Fruit fly (Drosophila melanogaster): Measurements from ENCODE around the gene RpL30.

RpL30 gene

dm6 chr2L:19053860-19054515 is 44.9 kb upstream of the RpL30 start, which contains the start of gene CG10492 (continued):
- no peak for TF ChIP-seq jumu (GFP tag; optimal IDR thresholded peaks at IDR 0.05)
- no peak; the same call in 2 of the 3 replicates for TF ChIP-seq CG34224 (GFP tag; IDR thresholded peaks at IDR 0.05; ENCODE audit: partially characterized antibody)
- no peak for TF ChIP-seq HHEX (GFP tag; optimal IDR thresholded peaks at IDR 0.05)
- peak; percentile 10 for TF ChIP-seq Deaf1 (tag; optimal IDR thresholded peaks at IDR 0.05)
- TF ChIP-seq Bgb (GFP tag; IDR thresholded peaks at IDR 0.05; ENCODE audit: partially characterized antibody), result peak; percentile 31; the same call in 1 of the 2 replicates
- no peak for TF ChIP-seq kah (GFP tag; optimal IDR thresholded peaks at IDR 0.05)
- TF ChIP-seq mirr (GFP tag; optimal IDR thresholded peaks at IDR 0.05), result no peak
- TF ChIP-seq sug (tag; optimal IDR thresholded peaks at IDR 0.05), result peak; percentile 49
- TF ChIP-seq CG13775 (GFP tag; optimal IDR thresholded peaks at IDR 0.05), result no peak
- peak; percentile 24 for TF ChIP-seq Fer1 (GFP tag; optimal IDR thresholded peaks at IDR 0.05)
- no peak for TF ChIP-seq CG4730 (GFP tag; IDR thresholded peaks at IDR 0.05)
- TF ChIP-seq z (GFP tag; IDR thresholded peaks at IDR 0.05), result 0 out of 3 replicates have a peak, but pooled peaks have one; percentile 14
- peak; percentile 37 for TF ChIP-seq CTCF (GFP tag; optimal IDR thresholded peaks at IDR 0.05)
- TF ChIP-seq CG30403 (GFP tag; optimal IDR thresholded peaks at IDR 0.05), result no peak
- TF ChIP-seq ro (GFP tag; IDR thresholded peaks at IDR 0.05), result no peak
- TF ChIP-seq Lpt (GFP tag; optimal IDR thresholded peaks at IDR 0.05), result no peak
- no peak for TF ChIP-seq gro (GFP tag; optimal IDR thresholded peaks at IDR 0.05)
- no peak for TF ChIP-seq CG17802 (tag; optimal IDR thresholded peaks at IDR 0.05)
- TF ChIP-seq phol (tag; optimal IDR thresholded peaks at IDR 0.05), result peak; percentile 62
- TF ChIP-seq trem (tag; optimal IDR thresholded peaks at IDR 0.05), result peak; percentile 90
- TF ChIP-seq Sry-δ (GFP tag; optimal IDR thresholded peaks at IDR 0.05), result peak; percentile 52
- no peak for TF ChIP-seq wek (GFP tag; optimal IDR thresholded peaks at IDR 0.05)
- peak; percentile 49 for TF ChIP-seq CG30020 (tag; optimal IDR thresholded peaks at IDR 0.05)
- no peak for TF ChIP-seq CG8478 (optimal IDR thresholded peaks at IDR 0.05)
- no peak for TF ChIP-seq CG17912 (GFP tag; optimal IDR thresholded peaks at IDR 0.05)
- TF ChIP-seq CG2129 (GFP tag; IDR thresholded peaks at IDR 0.05; ENCODE audit: partially characterized antibody), result no peak
- no peak for TF ChIP-seq CG3163 (GFP tag; optimal IDR thresholded peaks at IDR 0.05)
- no peak for TF ChIP-seq onecut (GFP tag; IDR thresholded peaks at IDR 0.05)
- peak; percentile 34; the same call in 2 of the 3 replicates for TF ChIP-seq row (GFP tag; IDR thresholded peaks at IDR 0.05)
- TF ChIP-seq scrt (GFP tag; optimal IDR thresholded peaks at IDR 0.05), result no peak
- TF ChIP-seq CG9797 (GFP tag; optimal IDR thresholded peaks at IDR 0.05), result peak; percentile 92
- no peak for TF ChIP-seq CG8924 (tag; optimal IDR thresholded peaks at IDR 0.05)
- no peak for TF ChIP-seq ap (GFP tag; IDR thresholded peaks at IDR 0.05)
- peak; percentile 65 for TF ChIP-seq Ets97D (GFP tag; optimal IDR thresholded peaks at IDR 0.05)
- TF ChIP-seq CG6654 (GFP tag; optimal IDR thresholded peaks at IDR 0.05), result no peak
- peak; percentile 49; the same call in 1 of the 3 replicates for TF ChIP-seq ci (GFP tag; IDR thresholded peaks at IDR 0.05)
- peak; percentile 7 for TF ChIP-seq CG12391 (tag; optimal IDR thresholded peaks at IDR 0.05)
- peak; percentile 23 for TF ChIP-seq CG17829 (tag; optimal IDR thresholded peaks at IDR 0.05)
- peak; percentile 51 for TF ChIP-seq stwl (tag; optimal IDR thresholded peaks at IDR 0.05)
- no peak for TF ChIP-seq Optix (GFP tag; IDR thresholded peaks at IDR 0.05)
- no peak for TF ChIP-seq CG18476 (GFP tag; optimal IDR thresholded peaks at IDR 0.05)
- peak; percentile 31 for TF ChIP-seq CG17186 (GFP tag; optimal IDR thresholded peaks at IDR 0.05)
- TF ChIP-seq run (tag; optimal IDR thresholded peaks at IDR 0.05), result no peak
- TF ChIP-seq crol (GFP tag; IDR thresholded peaks at IDR 0.05), result peak; percentile 100
- TF ChIP-seq nom (GFP tag; optimal IDR thresholded peaks at IDR 0.05), result peak; percentile 28
- no peak for TF ChIP-seq inv (GFP tag; IDR thresholded peaks at IDR 0.05; ENCODE audit: partially characterized antibody)
- peak; percentile 12 for TF ChIP-seq Dip3 (GFP tag; optimal IDR thresholded peaks at IDR 0.05)
- no peak for TF ChIP-seq oc (tag; optimal IDR thresholded peaks at IDR 0.05)
- peak; percentile 84 for TF ChIP-seq Lhr (GFP tag; optimal IDR thresholded peaks at IDR 0.05)
- no peak for TF ChIP-seq ems (GFP tag; optimal IDR thresholded peaks at IDR 0.05)

Measured in whole organism, embryonic.